Fruit fly (Drosophila melanogaster) whole organism, wandering third instar larva: Measurements from ENCODE around the gene CG33124.
A peak's percentile ranks its signal among the peaks of the same experiment; 100 is the strongest.

ENCODE experiments used
- Abd-B ChIP-seq: fragments of >200 bp; optimal IDR thresholded peaks from 2 replicates; lab custom pipeline; 2017; ENCODE audit warnings: missing biosample characterization, missing genetic modification characterization
- CG32264 ChIP-seq: fragments of 200-800 bp; sonication (Bioruptor generic); optimal IDR thresholded peaks from 2 replicates; lab custom pipeline; 2016; ENCODE audit warnings: missing biosample characterization, missing genetic modification characterization
- CG9705 ChIP-seq: fragments of 200-800 bp; sonication (Bioruptor generic); optimal IDR thresholded peaks from 2 replicates; lab custom pipeline; 2018; ENCODE audit warnings: missing biosample characterization, mild to moderate bottlenecking, missing genetic modification characterization
- CrebA ChIP-seq: fragments of 200-800 bp; sonication (Bioruptor generic); optimal IDR thresholded peaks from 2 replicates; lab custom pipeline; 2016; ENCODE audit warnings: missing biosample characterization, mild to moderate bottlenecking, missing genetic modification characterization, borderline replicate concordance
- Dfd ChIP-seq: fragments of >200 bp; optimal IDR thresholded peaks from 2 replicates; lab custom pipeline; 2017; ENCODE audit warnings: missing biosample characterization, missing genetic modification characterization
- Dif ChIP-seq: fragments of 200-275, 200-300 bp; sonication (Bioruptor generic); optimal IDR thresholded peaks from 2 replicates; lab custom pipeline; 2018; ENCODE audit warnings: missing biosample characterization, missing genetic modification characterization; ENCODE audit not compliant: partially characterized antibody
- GATAd ChIP-seq: sonication (Bioruptor generic); optimal IDR thresholded peaks from 2 replicates; lab custom pipeline; 2016; ENCODE audit warnings: missing biosample characterization, missing genetic modification characterization
- HLH106 ChIP-seq: fragments of 200-800 bp; optimal IDR thresholded peaks from 3 replicates; lab custom pipeline; 2019; ENCODE audit warnings: missing biosample characterization, mild to moderate bottlenecking, missing genetic modification characterization, moderate library complexity
- Hnf4 ChIP-seq: fragments of 200-800 bp; sonication (Bioruptor generic); optimal IDR thresholded peaks from 2 replicates; lab custom pipeline; 2016; ENCODE audit warnings: missing biosample characterization, mild to moderate bottlenecking, missing genetic modification characterization
- Hr78 ChIP-seq: fragments of >200 bp; optimal IDR thresholded peaks from 2 replicates; lab custom pipeline; 2017; ENCODE audit warnings: missing biosample characterization, missing genetic modification characterization
- Hr83 ChIP-seq: fragments of 200-300 bp; sonication (Bioruptor generic); optimal IDR thresholded peaks from 2 replicates; lab custom pipeline; 2016; ENCODE audit warnings: missing biosample characterization, mild to moderate bottlenecking, missing genetic modification characterization, moderate library complexity; ENCODE audit not compliant: poor library complexity, severe bottlenecking
- Jra ChIP-seq: sonication (Bioruptor generic); optimal IDR thresholded peaks from 2 replicates; lab custom pipeline; 2016; ENCODE audit warnings: missing biosample characterization, missing genetic modification characterization
- Mio ChIP-seq: sonication (Bioruptor generic); optimal IDR thresholded peaks from 2 replicates; lab custom pipeline; 2016; ENCODE audit warnings: missing biosample characterization, missing genetic modification characterization
- Myc ChIP-seq: fragments of >200 bp; optimal IDR thresholded peaks from 2 replicates; lab custom pipeline; 2017
- N ChIP-seq: fragments of >200 bp; optimal IDR thresholded peaks from 2 replicates; lab custom pipeline; 2018; ENCODE audit warnings: missing biosample characterization, missing external identifiers, missing genetic modification characterization
- OdsH ChIP-seq: fragments of 200-800 bp; sonication (Bioruptor generic); optimal IDR thresholded peaks from 2 replicates; lab custom pipeline; 2016; ENCODE audit warnings: missing biosample characterization, mild to moderate bottlenecking, missing genetic modification characterization
- Rel ChIP-seq, 2 experiments: fragments of 200-800 bp; sonication (Bioruptor generic) in 1 of 2; optimal IDR thresholded peaks; 2 replicates in 1 of 2; 3 replicates in 1 of 2; lab custom pipeline; 2016 to 2019; ENCODE audit warnings: mild to moderate bottlenecking in 2 of 2, missing biosample characterization in 2 of 2, missing genetic modification characterization in 2 of 2, moderate library complexity in 1 of 2
- Sp1 ChIP-seq: fragments of 200-800 bp; sonication (Bioruptor generic); optimal IDR thresholded peaks from 3 replicates; lab custom pipeline; 2019; ENCODE audit warnings: missing biosample characterization, mild to moderate bottlenecking, missing genetic modification characterization, moderate library complexity
- Vsx2 ChIP-seq: fragments of 200-300, 225-300 bp; sonication (Bioruptor generic); optimal IDR thresholded peaks from 2 replicates; lab custom pipeline; 2018; ENCODE audit warnings: missing biosample characterization, missing genetic modification characterization; ENCODE audit not compliant: partially characterized antibody
- br ChIP-seq: fragments of 200-800 bp; sonication (Bioruptor generic); optimal IDR thresholded peaks from 2 replicates; lab custom pipeline; 2016; ENCODE audit warnings: missing biosample characterization, missing genetic modification characterization
- brk ChIP-seq: fragments of 200-800 bp; sonication (Bioruptor generic); optimal IDR thresholded peaks from 2 replicates; lab custom pipeline; 2016; ENCODE audit warnings: missing biosample characterization, mild to moderate bottlenecking, missing genetic modification characterization
- dl ChIP-seq, 2 experiments: fragments of 175-275, 200-275 bp in 1 of 2; fragments of 200-275 bp in 1 of 2; sonication (Bioruptor generic); optimal IDR thresholded peaks; lab custom pipeline; 2018; ENCODE audit warnings: mild to moderate bottlenecking in 2 of 2, missing biosample characterization in 2 of 2, missing genetic modification characterization in 2 of 2, moderate library complexity in 2 of 2; ENCODE audit not compliant: partially characterized antibody in 2 of 2, insufficient read depth in 1 of 2
- dmrt93B ChIP-seq: fragments of 200-800 bp; sonication (Bioruptor generic); optimal IDR thresholded peaks from 2 replicates; lab custom pipeline; 2018; ENCODE audit warnings: missing biosample characterization, mild to moderate bottlenecking, missing genetic modification characterization
- dsf ChIP-seq: sonication (Bioruptor generic); optimal IDR thresholded peaks from 2 replicates; lab custom pipeline; 2016; ENCODE audit warnings: missing biosample characterization, missing genetic modification characterization, borderline replicate concordance
- ey ChIP-seq: fragments of 200-800 bp; sonication (Bioruptor generic); optimal IDR thresholded peaks from 2 replicates; lab custom pipeline; 2016; ENCODE audit warnings: missing biosample characterization, missing genetic modification characterization
- foxo ChIP-seq, 2 experiments: fragments of 200-800 bp; sonication (Bioruptor generic); optimal IDR thresholded peaks; 2 replicates in 1 of 2; 3 replicates in 1 of 2; lab custom pipeline; 2016 to 2017; ENCODE audit warnings: missing biosample characterization in 2 of 2, missing genetic modification characterization in 2 of 2
- fru ChIP-seq: fragments of 200-800 bp; sonication (Bioruptor generic); optimal IDR thresholded peaks from 3 replicates; lab custom pipeline; 2016; ENCODE audit warnings: missing biosample characterization, mild to moderate bottlenecking, missing genetic modification characterization
- h ChIP-seq: fragments of 200-800 bp; sonication (Bioruptor generic); optimal IDR thresholded peaks from 3 replicates; lab custom pipeline; 2016; ENCODE audit warnings: missing biosample characterization, mild to moderate bottlenecking, missing genetic modification characterization
- jim ChIP-seq: fragments of 175-275, 200-325 bp; sonication (Bioruptor generic); optimal IDR thresholded peaks from 2 replicates; lab custom pipeline; 2016; ENCODE audit warnings: missing biosample characterization, mild to moderate bottlenecking, missing genetic modification characterization
- lola ChIP-seq: fragments of >200 bp; optimal IDR thresholded peaks from 2 replicates; lab custom pipeline; 2017; ENCODE audit warnings: missing biosample characterization, missing genetic modification characterization
- pan ChIP-seq: fragments of >200 bp; optimal IDR thresholded peaks from 2 replicates; lab custom pipeline; 2017
- psq ChIP-seq: fragments of 200-800 bp; sonication (Bioruptor generic); optimal IDR thresholded peaks from 3 replicates; lab custom pipeline; 2017; ENCODE audit warnings: missing biosample characterization, mild to moderate bottlenecking, missing genetic modification characterization, moderate library complexity
- rgr ChIP-seq: fragments of 200-800 bp; sonication (Bioruptor generic); optimal IDR thresholded peaks from 3 replicates; lab custom pipeline; 2016; ENCODE audit warnings: missing biosample characterization, mild to moderate bottlenecking, missing genetic modification characterization
- sage ChIP-seq: fragments of 200-800 bp; sonication (Bioruptor generic); optimal IDR thresholded peaks from 2 replicates; lab custom pipeline; 2016; ENCODE audit warnings: missing biosample characterization, mild to moderate bottlenecking, missing genetic modification characterization
- sv ChIP-seq: fragments of 200-800 bp; sonication (Bioruptor generic); optimal IDR thresholded peaks from 3 replicates; lab custom pipeline; 2016; ENCODE audit warnings: missing biosample characterization, missing genetic modification characterization
- tai ChIP-seq: sonication (Bioruptor generic); optimal IDR thresholded peaks from 2 replicates; lab custom pipeline; 2016; ENCODE audit warnings: missing biosample characterization, missing genetic modification characterization
- usp ChIP-seq: fragments of >200 bp; optimal IDR thresholded peaks from 2 replicates; lab custom pipeline; 2017; ENCODE audit warnings: missing biosample characterization, missing genetic modification characterization
- woc ChIP-seq: sonication (Bioruptor generic); optimal IDR thresholded peaks from 2 replicates; lab custom pipeline; 2016; ENCODE audit warnings: missing biosample characterization, mild to moderate bottlenecking, missing genetic modification characterization

CG33124 gene

dm6 chr2L:2236722-2237121, 27.8 kb upstream of the CG33124 start, which contains the start of gene Sec24CD:
Sec24CD (minus strand) TSS chr2L:2236844.
- TF ChIP-seq sage (GFP tag; lab: Kevin White, UChicago) (no peak), CrebA (GFP tag; lab: Kevin White, UChicago) (peak; percentile 94), woc (GFP tag; lab: Kevin White, UChicago) (peak; percentile 86), ey (GFP tag; lab: Kevin White, UChicago) (no peak), OdsH (peak; percentile 24), Hr78 (GFP tag; lab: Kevin White, UChicago) (no peak), h (GFP tag; lab: Kevin White, UChicago) (peak; percentile 13), CG9705 (no peak), fru (GFP tag; lab: Kevin White, UChicago) (no peak)

- no peak for TF ChIP-seq dl (GFP tag; optimal IDR thresholded peaks at IDR 0.05; lab: Kevin White, UChicago; ENCODE audit: insufficient read depth in 1 of 2, partially characterized antibody in 2 of 2)
- TF ChIP-seq jim (GFP tag; lab: Kevin White, UChicago), result no peak
- TF ChIP-seq Dfd (GFP tag; lab: Kevin White, UChicago), result no peak
- no peak for TF ChIP-seq pan (lab: Kevin White, UChicago)
- TF ChIP-seq brk (GFP tag; lab: Kevin White, UChicago), result no peak
- TF ChIP-seq foxo (GFP tag; optimal IDR thresholded peaks at IDR 0.05; lab: Kevin White, UChicago), result no peak
- peak; percentile 42 for TF ChIP-seq h (GFP tag; lab: Kevin White, UChicago)
- peak; percentile 52 for TF ChIP-seq psq (GFP tag; lab: Kevin White, UChicago)
- TF ChIP-seq Abd-B (GFP tag; lab: Kevin White, UChicago), result no peak
- no peak for TF ChIP-seq Rel (GFP tag; optimal IDR thresholded peaks at IDR 0.05; lab: Kevin White, UChicago)
- TF ChIP-seq Rel (tag; optimal IDR thresholded peaks at IDR 0.05; lab: Kevin White, UChicago), result peak; percentile 16
- peak; percentile 7 for TF ChIP-seq Hr83 (GFP tag; lab: Kevin White, UChicago)
- TF ChIP-seq Jra (GFP tag; lab: Kevin White, UChicago), result no peak
- TF ChIP-seq dmrt93B (GFP tag; lab: Kevin White, UChicago), result no peak
Measured at dm6 chr2L:2228179-2228849, 19.4 kb upstream of the CG33124 start.

dm6 chr2L:2227316-2227715, 18.4 kb upstream of the CG33124 start:
- TF ChIP-seq CG9705 (no peak), Rel (GFP tag; optimal IDR thresholded peaks at IDR 0.05; lab: Kevin White, UChicago) (no peak), Rel (tag; optimal IDR thresholded peaks at IDR 0.05; lab: Kevin White, UChicago) (no peak), pan (lab: Kevin White, UChicago) (no peak), Hnf4 (GFP tag; lab: Kevin White, UChicago) (peak; percentile 79), Vsx2 (no peak), dsf (no peak), CrebA (GFP tag; lab: Kevin White, UChicago) (no peak), GATAd (GFP tag; lab: Kevin White, UChicago) (no peak), ey (GFP tag; lab: Kevin White, UChicago) (peak; percentile 66), woc (GFP tag; lab: Kevin White, UChicago) (no peak), Dif (no peak), br (GFP tag; lab: Kevin White, UChicago) (peak; percentile 75), psq (GFP tag; lab: Kevin White, UChicago) (peak; percentile 16), Hr83 (GFP tag; lab: Kevin White, UChicago) (peak; percentile 10), sv (GFP tag; lab: Kevin White, UChicago) (no peak), N (GFP tag; lab: Kevin White, UChicago) (no peak), CG32264 (GFP tag; lab: Kevin White, UChicago) (no peak), Sp1 (GFP tag; lab: Kevin White, UChicago) (peak; percentile 38), dmrt93B (GFP tag; lab: Kevin White, UChicago) (no peak), foxo (GFP tag; optimal IDR thresholded peaks at IDR 0.05; lab: Kevin White, UChicago) (peak in 1 of 2 experiments; percentile 72), usp (GFP tag; lab: Kevin White, UChicago) (no peak), h (GFP tag; lab: Kevin White, UChicago) (peak; percentile 63), Jra (GFP tag; lab: Kevin White, UChicago) (peak; percentile 45), OdsH (peak; percentile 78), fru (GFP tag; lab: Kevin White, UChicago) (peak; percentile 63), brk (GFP tag; lab: Kevin White, UChicago) (peak; percentile 52), sage (GFP tag; lab: Kevin White, UChicago) (peak; percentile 4), Hr78 (GFP tag; lab: Kevin White, UChicago) (no peak), jim (GFP tag; lab: Kevin White, UChicago) (no peak), Abd-B (GFP tag; lab: Kevin White, UChicago) (no peak), Dfd (GFP tag; lab: Kevin White, UChicago) (no peak), dl (GFP tag; optimal IDR thresholded peaks at IDR 0.05; lab: Kevin White, UChicago; ENCODE audit: insufficient read depth in 1 of 2, partially characterized antibody in 2 of 2) (no peak), tai (no peak), Myc (no peak), lola (no peak), rgr (GFP tag; lab: Kevin White, UChicago) (peak; percentile 76), Mio (no peak), HLH106 (peak; percentile 46)
